Worm (Caenorhabditis elegans) whole organism, late embryonic: ENCODE data around the gene ZK688.12.

Experiments
- ceh-18 ChIP-seq: sonication (generic microtip); optimal IDR thresholded peaks from 2 replicates; lab custom pipeline; 2016; ENCODE audit warnings: missing genetic modification characterization, missing compliant biosample characterization
- ceh-9 ChIP-seq: sonication (generic microtip); optimal IDR thresholded peaks from 2 replicates; lab custom pipeline; 2016; ENCODE audit warnings: mild to moderate bottlenecking, missing genetic modification characterization, inconsistent platforms, missing compliant biosample characterization
- eyg-1 ChIP-seq: sonication (generic microtip); optimal IDR thresholded peaks from 2 replicates; lab custom pipeline; 2016; ENCODE audit warnings: missing genotype, missing genetic modification characterization, missing compliant biosample characterization
- hlh-30 ChIP-seq: sonication (generic microtip); optimal IDR thresholded peaks from 2 replicates; lab custom pipeline; 2017; ENCODE audit warnings: antibody characterized with exemption, missing genetic modification characterization, missing compliant biosample characterization; ENCODE audit not compliant: insufficient read depth
- lin-11 ChIP-seq: fragments of 200-800 bp; sonication (Bioruptor generic); optimal IDR thresholded peaks from 2 replicates; lab custom pipeline; 2018; ENCODE audit warnings: mild to moderate bottlenecking, missing genetic modification characterization, missing compliant biosample characterization
- mec-3 ChIP-seq: sonication (generic microtip); optimal IDR thresholded peaks from 2 replicates; lab custom pipeline; 2016; ENCODE audit warnings: borderline replicate concordance, missing genetic modification characterization, missing compliant biosample characterization
- nhr-11 ChIP-seq: fragments of 150-350 bp; optimal IDR thresholded peaks from 2 replicates; lab custom pipeline; 2014; ENCODE audit warnings: missing biosample characterization, missing genetic modification characterization
- pag-3 ChIP-seq: sonication (generic microtip); optimal IDR thresholded peaks from 2 replicates; lab custom pipeline; 2016; ENCODE audit warnings: missing compliant biosample characterization, missing genetic modification characterization, borderline replicate concordance
- pha-4 ChIP-seq: fragments of 150-350 bp; optimal IDR thresholded peaks from 2 replicates; lab custom pipeline; 2018; ENCODE audit warnings: missing biosample characterization, missing genetic modification reagents, missing genetic modification characterization
- syd-9 ChIP-seq: sonication (generic microtip); optimal IDR thresholded peaks from 2 replicates; lab custom pipeline; 2016; ENCODE audit warnings: mild to moderate bottlenecking, missing genetic modification characterization, moderate library complexity, missing compliant biosample characterization
- tbx-7 ChIP-seq: sonication (generic microtip); optimal IDR thresholded peaks from 2 replicates; lab custom pipeline; 2016; ENCODE audit warnings: missing genotype, missing genetic modification characterization, missing compliant biosample characterization

DNA sequence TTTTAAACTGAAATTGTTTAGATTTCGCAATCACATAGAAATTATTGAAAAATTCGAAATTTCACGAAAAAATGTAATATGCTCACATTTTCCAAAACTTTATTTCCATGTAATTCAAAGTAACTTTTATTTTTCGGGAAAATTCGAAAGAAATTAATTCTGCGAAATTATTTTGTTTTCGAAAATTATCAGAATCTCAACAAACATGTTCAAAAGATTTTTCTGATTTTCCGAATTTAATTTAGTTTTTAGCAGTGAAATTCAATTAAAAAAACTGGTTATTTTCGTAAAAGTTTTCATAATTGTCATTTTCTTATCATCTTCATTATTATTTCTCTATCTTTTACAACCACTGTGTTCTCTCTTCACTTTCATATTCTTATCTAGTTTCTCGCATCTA, 19.8 kb upstream of the ZK688.12 start, which contains the start of gene ran-2:
- no peak for TF ChIP-seq nhr-11 (tag; lab: Kevin White, UChicago)
- no peak for TF ChIP-seq ceh-18
- TF ChIP-seq hlh-30: no peak
- TF ChIP-seq mec-3 (tag; lab: Kevin White, UChicago): no peak
- TF ChIP-seq ceh-9 (tag; lab: Kevin White, UChicago): no peak
- TF ChIP-seq syd-9: no peak
- TF ChIP-seq tbx-7 (tag; lab: Kevin White, UChicago): no peak
- no peak for TF ChIP-seq pag-3
- TF ChIP-seq eyg-1 (tag; lab: Kevin White, UChicago): no peak
- no peak for TF ChIP-seq pha-4
- TF ChIP-seq lin-11 (tag; lab: Kevin White, UChicago): no peak
